Fruit fly (Drosophila melanogaster): ENCODE measurements around the gene sstn.

DNA sequence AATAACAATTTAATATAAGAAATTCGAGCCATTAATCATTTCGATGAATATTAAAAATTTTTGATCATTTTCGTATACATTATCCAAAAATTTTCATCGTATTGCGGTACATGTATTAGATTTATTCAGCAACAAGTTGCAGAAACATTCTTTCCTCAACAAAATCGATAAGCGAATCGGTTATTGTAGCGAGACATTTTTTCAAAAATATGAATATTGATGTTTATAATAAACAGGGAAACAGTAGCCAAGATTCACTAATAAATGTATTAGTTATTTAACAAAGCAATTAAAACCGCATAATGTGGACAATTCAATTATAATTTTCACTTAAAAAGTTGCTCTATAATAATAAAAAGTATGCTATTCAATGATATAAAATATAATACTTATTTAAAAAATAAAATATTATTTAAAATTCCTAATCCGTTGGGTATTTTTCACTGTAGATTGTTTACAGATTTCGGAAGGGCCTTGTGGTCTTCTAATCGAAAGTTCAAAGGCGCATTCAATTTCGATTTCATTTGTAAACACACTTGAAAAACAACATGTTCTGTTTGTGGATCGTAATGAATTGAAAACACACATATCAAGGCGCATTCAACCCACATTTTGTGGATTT is 5.3 kb downstream of the sstn start:
- no peak for TF ChIP-seq psq (optimal IDR thresholded peaks at IDR 0.05)
- TF ChIP-seq EcR (GFP tag; optimal IDR thresholded peaks at IDR 0.05), result no peak
- no peak for TF ChIP-seq CG8478 (optimal IDR thresholded peaks at IDR 0.05)
- no peak for TF ChIP-seq Dll (optimal IDR thresholded peaks at IDR 0.05)
- TF ChIP-seq pan (optimal IDR thresholded peaks at IDR 0.05), result no peak

Data from whole organism.